Worm (Caenorhabditis elegans) whole organism, L4 larva: ENCODE results near the gene B0432.11.

Source experiments
- D1046.2 ChIP-seq: fragments of 200-800 bp; sonication (Bioruptor generic); IDR thresholded peaks from 2 replicates; pipeline ENCODE4 v1.3.6; 2022; ENCODE audit warnings: missing genetic modification characterization, missing compliant biosample characterization
- ZK337.2 ChIP-seq: fragments of 200-800 bp; sonication (Bioruptor generic); IDR thresholded peaks from 2 replicates; pipeline ENCODE4 v1.3.6; 2022; ENCODE audit warnings: missing genetic modification reagents, missing genetic modification characterization, missing compliant biosample characterization
- aha-1 ChIP-seq: fragments of 150-350 bp; peaks from one replicate; lab custom pipeline; 2014; ENCODE audit warnings: missing biosample characterization, missing genetic modification characterization
- arid-1 ChIP-seq: fragments of 200-800 bp; sonication (Bioruptor generic); conservative IDR thresholded peaks from 2 replicates; pipeline ENCODE4 v1.3.6; 2022; ENCODE audit warnings: missing genetic modification reagents, missing genetic modification characterization, missing compliant biosample characterization
- ceh-28 ChIP-seq: fragments of 150-350 bp; optimal IDR thresholded peaks from 2 replicates; lab custom pipeline; 2014; ENCODE audit warnings: missing biosample characterization, missing genetic modification reagents, missing genetic modification characterization
- ceh-62 ChIP-seq: sonication (generic microtip); optimal IDR thresholded peaks from 2 replicates; lab custom pipeline; 2017; ENCODE audit warnings: missing biosample characterization, missing genetic modification characterization
- dmd-8 ChIP-seq: fragments of 200-800 bp; sonication (Bioruptor generic); IDR thresholded peaks from 2 replicates; pipeline ENCODE4 v1.3.6; 2022; ENCODE audit warnings: missing genetic modification characterization, missing compliant biosample characterization
- dmd-9 ChIP-seq: fragments of 200-800 bp; sonication (Bioruptor generic); IDR thresholded peaks from 2 replicates; pipeline ENCODE4 v1.3.6; 2022; ENCODE audit warnings: missing genetic modification reagents, missing genetic modification characterization, missing compliant biosample characterization
- fos-1 ChIP-seq: fragments of 150-350 bp; optimal IDR thresholded peaks from 2 replicates; lab custom pipeline; 2014; ENCODE audit warnings: missing biosample characterization, missing genetic modification characterization
- hif-1 ChIP-seq, 2 experiments: sonication (generic microtip); optimal IDR thresholded peaks; 2 replicates each; lab custom pipeline; 2016 to 2017; ENCODE audit warnings: missing compliant biosample characterization in 2 of 2, missing genetic modification characterization in 2 of 2, missing genetic modification reagents in 2 of 2, missing genotype in 2 of 2, mild to moderate bottlenecking in 1 of 2
- hlh-11 ChIP-seq: fragments of 200-800 bp; sonication (Bioruptor generic); optimal IDR thresholded peaks from 2 replicates; lab custom pipeline; 2018; ENCODE audit warnings: mild to moderate bottlenecking, missing genetic modification characterization, missing compliant biosample characterization
- hlh-30 ChIP-seq: sonication (generic microtip); optimal IDR thresholded peaks from 2 replicates; lab custom pipeline; 2017; ENCODE audit warnings: antibody characterized with exemption, mild to moderate bottlenecking, missing genetic modification characterization, missing compliant biosample characterization; ENCODE audit not compliant: insufficient read depth
- lim-7 ChIP-seq: fragments of 200-800 bp; sonication (Bioruptor generic); IDR thresholded peaks from 2 replicates; pipeline ENCODE4 v1.3.6; 2022; ENCODE audit warnings: missing genetic modification characterization, missing compliant biosample characterization
- lin-29 ChIP-seq: fragments of 200-800 bp; sonication (Bioruptor generic); IDR thresholded peaks from 2 replicates; pipeline ENCODE4 v1.3.6; 2022; ENCODE audit warnings: missing genetic modification reagents, missing genetic modification characterization, missing compliant biosample characterization
- lin-38 ChIP-seq: fragments of 200-800 bp; sonication (Bioruptor generic); IDR thresholded peaks from 2 replicates; pipeline ENCODE4 v1.3.6; 2022; ENCODE audit warnings: missing genetic modification reagents, missing genetic modification characterization, missing compliant biosample characterization
- lsy-2 ChIP-seq, 2 experiments: fragments of 150-350 bp in 1 of 2; sonication (generic microtip) in 1 of 2; optimal IDR thresholded peaks; 2 replicates each; lab custom pipeline; 2014 to 2017; ENCODE audit warnings: missing biosample characterization in 2 of 2, missing genetic modification characterization in 2 of 2
- madf-9 ChIP-seq: fragments of 200-800 bp; sonication (Bioruptor generic); conservative IDR thresholded peaks from 2 replicates; pipeline ENCODE4 v1.3.6; 2022; ENCODE audit warnings: missing genetic modification reagents, missing genetic modification characterization, missing compliant biosample characterization
- mep-1 ChIP-seq: fragments of 150-350 bp; sonication (generic microtip); optimal IDR thresholded peaks from 3 replicates; lab custom pipeline; 2014; ENCODE audit warnings: missing biosample characterization, missing genetic modification characterization
- mxl-2 ChIP-seq: fragments of 200-800 bp; sonication (Bioruptor generic); conservative IDR thresholded peaks from 2 replicates; pipeline ENCODE4 v1.3.6; 2022; ENCODE audit warnings: missing genetic modification reagents, missing genetic modification characterization, missing compliant biosample characterization
- nhr-102 ChIP-seq: sonication (generic microtip); optimal IDR thresholded peaks from 2 replicates; lab custom pipeline; 2016; ENCODE audit warnings: mild to moderate bottlenecking, missing genetic modification characterization, moderate library complexity, missing compliant biosample characterization
- nhr-11 ChIP-seq: fragments of 150-350 bp; optimal IDR thresholded peaks from 2 replicates; lab custom pipeline; 2014; ENCODE audit warnings: missing biosample characterization, missing genetic modification characterization
- nhr-28 ChIP-seq: fragments of 150-350 bp; optimal IDR thresholded peaks from 2 replicates; lab custom pipeline; 2014; ENCODE audit warnings: missing biosample characterization, missing genetic modification characterization
- nhr-42 ChIP-seq: fragments of 200-800 bp; sonication (Bioruptor generic); IDR thresholded peaks from 2 replicates; pipeline ENCODE4 v1.3.6; 2022; ENCODE audit warnings: missing genetic modification characterization, missing compliant biosample characterization
- nhr-48 ChIP-seq: sonication (generic microtip); optimal IDR thresholded peaks from 2 replicates; lab custom pipeline; 2016; ENCODE audit warnings: mild to moderate bottlenecking, missing genetic modification characterization, missing compliant biosample characterization
- nhr-77 ChIP-seq: fragments of 150-350 bp; optimal IDR thresholded peaks from 2 replicates; lab custom pipeline; 2014; ENCODE audit warnings: missing biosample characterization, missing genetic modification characterization
- pha-4 ChIP-seq, 2 experiments: fragments of 150-350 bp in 1 of 2; fragments of 200-800 bp in 1 of 2; sonication (Bioruptor generic) in 1 of 2; IDR thresholded peaks in 1 of 2; optimal IDR thresholded peaks in 1 of 2; 2 replicates each; pipeline versions ENCODE4 v1.3.6 to Lab custom; 2014 to 2022; ENCODE audit warnings: missing genetic modification characterization in 2 of 2, missing genetic modification reagents in 2 of 2, missing biosample characterization in 1 of 2, missing compliant biosample characterization in 1 of 2
- rbr-2 ChIP-seq: sonication (generic microtip); optimal IDR thresholded peaks from 2 replicates; lab custom pipeline; 2016; ENCODE audit warnings: missing genotype, missing genetic modification characterization, missing compliant biosample characterization
- set-16 ChIP-seq: fragments of 200-800 bp; sonication (Bioruptor generic); IDR thresholded peaks from 2 replicates; pipeline ENCODE4 v1.3.6; 2022; ENCODE audit warnings: missing genetic modification reagents, missing genetic modification characterization, missing compliant biosample characterization
- skn-1 ChIP-seq: fragments of 150-350 bp; optimal IDR thresholded peaks from 2 replicates; lab custom pipeline; 2014; ENCODE audit warnings: missing biosample characterization, missing genetic modification characterization
- unc-62 ChIP-seq, 3 experiments: fragments of 150-350 bp in 1 of 3; sonication (generic microtip); optimal IDR thresholded peaks in 2 of 3; peaks in 1 of 3; 1 replicate in 1 of 3; 2 replicates in 2 of 3; lab custom pipeline; 2014 to 2017; ENCODE audit warnings: missing biosample characterization in 3 of 3, missing genetic modification characterization in 3 of 3, missing genetic modification reagents in 3 of 3, missing genotype in 1 of 3

B0432.11 gene

ce11 chrII:323048-323776, 28.7 kb upstream of the B0432.11 start, which contains the start of gene K01A2.10 (continued):
- no peak for TF ChIP-seq lin-38 (GFP tag; lab: Robert Waterston, UW)
- peak; percentile 55 for TF ChIP-seq nhr-28
- no peak for TF ChIP-seq ZK337.2 (GFP tag; lab: Robert Waterston, UW)
- no peak for TF ChIP-seq mxl-2 (GFP tag; lab: Robert Waterston, UW)
- TF ChIP-seq hif-1 (tag; optimal IDR thresholded peaks at IDR 0.05; lab: Kevin White, UChicago): peak in 1 of 2 experiments; percentile 21
- no peak for TF ChIP-seq lin-29 (GFP tag; lab: Robert Waterston, UW)
- peak; percentile 46 for TF ChIP-seq mep-1
- peak; percentile 33 for TF ChIP-seq rbr-2
- no peak for TF ChIP-seq skn-1 (tag; lab: Kevin White, UChicago)
- peak; percentile 42 for TF ChIP-seq nhr-11 (tag; lab: Kevin White, UChicago)
- peak; percentile 47 to 64 for TF ChIP-seq lsy-2 (tag; optimal IDR thresholded peaks at IDR 0.05; lab: Kevin White, UChicago)

DNA sequence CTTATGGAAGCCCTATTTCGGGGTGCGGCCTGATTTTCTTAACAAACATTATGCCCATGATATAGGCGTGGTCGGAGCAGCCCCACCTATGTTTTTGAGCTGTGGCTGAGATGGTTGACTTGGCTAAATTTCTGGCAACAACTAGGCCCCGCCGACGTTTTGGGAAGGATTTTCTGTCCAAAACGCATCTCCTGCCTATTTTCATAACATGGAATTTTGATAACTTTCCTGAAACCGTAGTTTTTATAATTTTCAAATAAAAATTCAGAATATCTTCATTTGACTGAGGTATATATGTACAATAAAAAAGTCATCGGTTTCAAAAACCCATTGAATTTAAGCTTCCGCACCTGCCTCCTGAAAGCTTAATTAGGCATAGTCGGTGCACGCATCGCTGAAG, 26.7 kb upstream of the B0432.11 start:
- TF ChIP-seq nhr-77 (tag; lab: Kevin White, UChicago) (no peak), unc-62 (GFP tag; optimal IDR thresholded peaks at IDR 0.05 in 1 of 2; lab: Kevin White, UChicago) (peak in 1 of 2 experiments; percentile 74), unc-62 (tag; optimal IDR thresholded peaks at IDR 0.05; lab: Kevin White, UChicago) (no peak), arid-1 (GFP tag; lab: Robert Waterston, UW) (no peak), ceh-62 (no peak), aha-1 (tag; lab: Kevin White, UChicago) (no peak), fos-1 (tag; lab: Kevin White, UChicago) (no peak), lim-7 (no peak), hlh-11 (tag; lab: Kevin White, UChicago) (no peak)

ce11 chrII:320783-321182, 26.3 kb upstream of the B0432.11 start:
- TF ChIP-seq set-16 (GFP tag; lab: Robert Waterston, UW): no peak
- TF ChIP-seq nhr-77 (tag; lab: Kevin White, UChicago): no peak
- TF ChIP-seq dmd-9 (GFP tag; lab: Robert Waterston, UW): no peak
- TF ChIP-seq nhr-48 (tag; lab: Kevin White, UChicago): no peak
- no peak for TF ChIP-seq nhr-102
- TF ChIP-seq aha-1 (tag; lab: Kevin White, UChicago): peak; percentile 51
- no peak for TF ChIP-seq ceh-28 (tag; lab: Kevin White, UChicago)

DNA sequence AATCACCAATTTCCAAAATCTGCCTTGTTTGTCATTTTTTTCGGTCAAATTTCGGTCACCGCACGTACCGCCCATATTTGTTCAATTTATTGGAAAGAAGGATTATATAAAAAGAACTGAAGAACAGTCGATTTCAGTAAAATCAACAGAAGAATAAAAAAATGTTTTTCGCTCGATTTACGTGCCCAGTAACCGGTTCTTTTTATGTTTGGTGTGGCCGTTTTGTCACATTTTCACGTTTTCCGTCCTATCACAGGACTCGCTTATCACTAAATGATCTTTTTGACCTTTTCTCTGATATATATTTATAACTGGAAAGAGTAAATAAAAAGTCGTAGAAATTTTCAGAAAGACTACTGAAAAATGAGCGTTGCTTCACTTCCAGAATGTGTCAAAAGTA, 25.0 kb upstream of the B0432.11 start, which contains the start of gene far-7:
Gene far-7, plus strand, starts transcription at position 331 of the 400 bp plus-strand sequence.
- TF ChIP-seq nhr-28: peak; percentile 58
- peak; percentile 48 for TF ChIP-seq hlh-30 (tag; lab: Kevin White, UChicago)
- TF ChIP-seq nhr-77 (tag; lab: Kevin White, UChicago): no peak
- TF ChIP-seq, all 104 proteins: peak for 2

DNA sequence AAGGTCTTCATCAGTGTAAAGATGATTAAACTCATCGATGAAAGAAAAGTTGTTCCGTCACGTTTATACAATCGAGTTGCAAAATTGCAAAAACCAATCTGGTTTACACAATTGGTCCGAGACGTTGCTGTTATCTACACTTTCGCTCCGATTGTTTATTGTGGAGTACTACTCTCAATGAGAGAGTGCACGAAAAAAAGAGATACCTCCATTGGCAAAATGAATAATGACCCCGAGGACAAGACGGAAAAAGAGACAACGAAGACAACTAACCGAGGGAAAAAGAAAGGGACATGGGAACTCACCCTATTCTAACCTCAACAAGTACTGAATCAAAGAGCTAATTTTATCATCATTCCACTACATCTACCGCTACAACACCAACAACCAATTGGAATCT, 19.0 kb upstream of the B0432.11 start:
- no peak for TF ChIP-seq set-16 (GFP tag; lab: Robert Waterston, UW)
- no peak for TF ChIP-seq madf-9 (GFP tag; lab: Robert Waterston, UW)
- no peak for TF ChIP-seq dmd-8 (GFP tag; lab: Robert Waterston, UW)
- TF ChIP-seq nhr-11 (tag; lab: Kevin White, UChicago): no peak
- no peak for TF ChIP-seq rbr-2
- no peak for TF ChIP-seq mep-1
- TF ChIP-seq D1046.2 (GFP tag; lab: Robert Waterston, UW): no peak
- no peak for TF ChIP-seq nhr-42
- no peak for TF ChIP-seq pha-4 (GFP tag; IDR thresholded peaks at IDR 0.05; lab: Robert Waterston, UW)
- TF ChIP-seq pha-4 (tag; optimal IDR thresholded peaks at IDR 0.05; lab: Kevin White, UChicago): no peak
